Worm (Caenorhabditis elegans) whole organism, L3 larva: ENCODE results near the gene C43H6.12.

Source experiments
- nfya-1 ChIP-seq: sonication (generic microtip); optimal IDR thresholded peaks from 2 replicates; lab custom pipeline; 2017; ENCODE audit warnings: missing genetic modification characterization, mild to moderate bottlenecking, missing compliant biosample characterization, antibody characterized with exemption, moderate library complexity; ENCODE audit not compliant: insufficient read depth
- nhr-237 ChIP-seq: fragments of 150-350 bp; optimal IDR thresholded peaks from 2 replicates; lab custom pipeline; 2014; ENCODE audit warnings: missing biosample characterization, missing genetic modification characterization

- TF ChIP-seq nfya-1 (tag; lab: Kevin White, UChicago): no peak
- no peak for TF ChIP-seq nhr-237 (tag; lab: Kevin White, UChicago)
These were observed 38.8 kb upstream of the C43H6.12 start for ce11 chrX:2370655-2371054.
